Worm (Caenorhabditis elegans): ENCODE data around the gene age-1.

ce11 chrII:11555634-11556033 lies 28.8 kb upstream of the age-1 start, which contains the start of gene F54D5.24:
- TF ChIP-seq F26F4.8 (GFP tag; conservative IDR thresholded peaks at IDR 0.05) (no peak), vab-7 (GFP tag; IDR thresholded peaks at IDR 0.05) (no peak), nhr-111 (GFP tag; optimal IDR thresholded peaks at IDR 0.05) (no peak), nhr-25 (tag; optimal IDR thresholded peaks at IDR 0.05; ENCODE audit: borderline replicate concordance, insufficient read depth) (no peak), ceh-32 (tag; optimal IDR thresholded peaks at IDR 0.05; ENCODE audit: poor library complexity) (no peak), jun-1 (tag; optimal IDR thresholded peaks at IDR 0.05) (no peak), nhr-10 (tag; optimal IDR thresholded peaks at IDR 0.05) (no peak), lin-13 (GFP tag; optimal IDR thresholded peaks at IDR 0.05) (no peak), lin-39 (tag; optimal IDR thresholded peaks at IDR 0.05) (no peak), ceh-28 (tag; optimal IDR thresholded peaks at IDR 0.05) (no peak), dpl-1 (GFP tag; optimal IDR thresholded peaks at IDR 0.05) (no peak), fos-1 (tag; optimal IDR thresholded peaks at IDR 0.05) (no peak)
